Worm (Caenorhabditis elegans): Measurements from ENCODE around the gene unc-4.

ce11 chrII:9936859-9937258 lies 36.7 kb upstream of the unc-4 start, which contains the start of gene C05C10.3:
- TF ChIP-seq ztf-29 (GFP tag; IDR thresholded peaks at IDR 0.05) = no peak
- no peak for TF ChIP-seq klf-2 (GFP tag; conservative IDR thresholded peaks at IDR 0.05)

All from whole organism, midembryonic.